Worm (Caenorhabditis elegans) whole organism, mixed stage, embryonic: ENCODE measurements around the gene C02B8.7.
"Not testable (repeated sequence)": the region's sequence is repeated elsewhere in the genome, so short reads cannot be mapped to it uniquely, and the experiment has no call there.

Source experiments
- bed-3 ChIP-seq: fragments of 200-800 bp; sonication (Bioruptor generic); optimal IDR thresholded peaks from 3 replicates; lab custom pipeline; 2018; ENCODE audit warnings: mild to moderate bottlenecking, missing genetic modification characterization, moderate library complexity, missing compliant biosample characterization
- blmp-1 ChIP-seq: fragments of 150-350 bp; optimal IDR thresholded peaks from 2 replicates; lab custom pipeline; 2014; ENCODE audit warnings: missing biosample characterization, missing genetic modification characterization
- hlh-1 ChIP-seq: fragments of 150-350 bp; optimal IDR thresholded peaks from 2 replicates; lab custom pipeline; 2014; ENCODE audit warnings: missing biosample characterization, missing genetic modification reagents, missing genetic modification characterization
- lin-13 ChIP-seq: fragments of 150-350 bp; optimal IDR thresholded peaks from 2 replicates; lab custom pipeline; 2014; ENCODE audit warnings: missing biosample characterization, missing genetic modification characterization
- lin-32 ChIP-seq: fragments of 200-800 bp; sonication (Bioruptor generic); optimal IDR thresholded peaks from 2 replicates; lab custom pipeline; 2018; ENCODE audit warnings: mild to moderate bottlenecking, missing genetic modification characterization, missing compliant biosample characterization
- mep-1 ChIP-seq: fragments of 150-350 bp; optimal IDR thresholded peaks from 2 replicates; lab custom pipeline; 2017; ENCODE audit warnings: missing biosample characterization, missing genetic modification reagents, missing genetic modification characterization, inconsistent platforms
- nhr-12 ChIP-seq: fragments of 150-350 bp; optimal IDR thresholded peaks from 2 replicates; lab custom pipeline; 2014; ENCODE audit warnings: missing biosample characterization, missing genetic modification characterization
- nhr-237 ChIP-seq: fragments of 150-350 bp; optimal IDR thresholded peaks from 2 replicates; lab custom pipeline; 2014; ENCODE audit warnings: missing biosample characterization, missing genetic modification characterization
- pha-4 ChIP-seq: fragments of 150-350 bp; optimal IDR thresholded peaks from 2 replicates; lab custom pipeline; 2018; ENCODE audit warnings: missing biosample characterization, missing genetic modification reagents, missing genetic modification characterization
- sem-2 ChIP-seq: fragments of 200-800 bp; sonication (Bioruptor generic); optimal IDR thresholded peaks from 2 replicates; lab custom pipeline; 2018; ENCODE audit warnings: mild to moderate bottlenecking, missing genetic modification characterization, missing compliant biosample characterization
- snpc-4 ChIP-seq: fragments of 150-350 bp; optimal IDR thresholded peaks from 2 replicates; lab custom pipeline; 2014; ENCODE audit warnings: missing biosample characterization, missing genetic modification characterization
- unc-62 ChIP-seq: fragments of 150-350 bp; optimal IDR thresholded peaks from 2 replicates; lab custom pipeline; 2014; ENCODE audit warnings: missing biosample characterization, missing genetic modification reagents, missing genetic modification characterization
- ztf-11 ChIP-seq: fragments of 150-350 bp; optimal IDR thresholded peaks from 2 replicates; lab custom pipeline; 2014; ENCODE audit warnings: missing biosample characterization, missing genetic modification characterization

DNA sequence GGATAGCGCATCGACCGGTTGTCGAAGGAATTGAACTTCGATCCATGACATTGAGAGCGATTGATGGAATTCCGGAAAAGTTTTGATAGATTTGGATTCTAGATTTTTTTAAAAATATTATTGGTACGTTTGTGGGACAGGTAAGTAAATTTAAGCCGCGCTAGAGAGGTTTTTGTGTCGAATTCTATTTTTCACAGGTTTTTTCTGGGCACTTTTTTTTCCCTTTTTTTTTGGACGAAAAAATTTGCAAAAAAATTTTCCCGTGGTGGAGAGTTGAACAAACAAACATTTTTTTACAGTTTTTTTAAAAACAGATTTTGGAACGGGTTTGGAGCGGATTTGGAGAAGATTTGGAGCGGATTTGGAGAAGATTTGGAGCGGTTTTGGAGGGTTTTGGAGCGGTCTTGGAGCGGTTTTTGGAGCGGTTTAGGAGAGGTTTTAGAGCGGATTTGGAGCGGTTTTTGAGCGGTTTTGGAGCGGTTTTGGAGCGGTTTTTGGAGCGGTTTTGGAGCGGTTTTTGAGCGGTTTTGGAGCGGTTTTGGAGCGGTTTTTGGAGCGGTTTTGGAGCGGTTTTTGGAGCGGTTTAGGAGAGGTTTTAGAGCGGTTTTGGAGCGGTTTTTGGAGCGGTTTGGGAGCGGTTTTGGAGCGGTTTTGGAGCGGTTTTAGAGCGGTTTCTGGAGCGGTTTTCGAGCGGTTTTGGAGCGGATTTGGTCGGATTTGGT is 44.1 kb upstream of the C02B8.7 start, which contains the start of gene C17H11.4:
- not testable (repeated sequence) for TF ChIP-seq sem-2 (GFP tag; lab: Kevin White, UChicago); ztf-11 (tag; lab: Kevin White, UChicago); pha-4; lin-13 (tag; lab: Kevin White, UChicago); nhr-12 (tag; lab: Kevin White, UChicago); nhr-237 (tag; lab: Kevin White, UChicago); unc-62 (GFP tag; lab: Kevin White, UChicago); bed-3; mep-1; hlh-1 (tag; lab: Kevin White, UChicago); lin-32 (GFP tag; lab: Kevin White, UChicago); snpc-4 (tag; lab: Kevin White, UChicago); blmp-1 (tag; lab: Kevin White, UChicago)
